Fruit fly (Drosophila melanogaster) whole organism, embryonic: ENCODE data around the gene CG12728.

Source experiments
- CG11504 ChIP-seq: fragments of 200-800 bp; sonication (Bioruptor generic); optimal IDR thresholded peaks from 3 replicates; lab custom pipeline; 2019; ENCODE audit warnings: missing biosample characterization, mild to moderate bottlenecking, missing genetic modification characterization, moderate library complexity
- CG12104 ChIP-seq: fragments of 200-800 bp; sonication (Bioruptor generic); optimal IDR thresholded peaks from 3 replicates; lab custom pipeline; 2016; ENCODE audit warnings: missing biosample characterization, missing genetic modification characterization
- CG14050 ChIP-seq: fragments of 200-800 bp; sonication (Bioruptor generic); IDR thresholded peaks from 3 replicates; pipeline ENCODE4 v1.3.6; 2022; ENCODE audit warnings: missing biosample characterization, missing genetic modification characterization
- CG14667 ChIP-seq: fragments of 200-800 bp; sonication (Bioruptor generic); IDR thresholded peaks from 2 replicates; pipeline ENCODE4 v1.3.6; 2022; ENCODE audit warnings: missing biosample characterization, missing genetic modification characterization
- CG15073 ChIP-seq: fragments of 200-800 bp; sonication (Bioruptor generic); optimal IDR thresholded peaks from 2 replicates; lab custom pipeline; 2016; ENCODE audit warnings: missing biosample characterization, missing genetic modification characterization
- CG16863 ChIP-seq: fragments of 200-800 bp; sonication (Bioruptor generic); optimal IDR thresholded peaks from 3 replicates; lab custom pipeline; 2016; ENCODE audit warnings: missing biosample characterization, missing genetic modification characterization
- CG17328 ChIP-seq: fragments of 200-800 bp; sonication (Bioruptor generic); IDR thresholded peaks from 2 replicates; pipeline ENCODE4 v1.3.6; 2022; ENCODE audit warnings: missing biosample characterization, missing genetic modification characterization
- CG30403 ChIP-seq: fragments of 200-800 bp; sonication (Bioruptor generic); optimal IDR thresholded peaks from 3 replicates; lab custom pipeline; 2016; ENCODE audit warnings: missing biosample characterization, missing genetic modification characterization
- CG4424 ChIP-seq: fragments of 200-800 bp; sonication (Bioruptor generic); optimal IDR thresholded peaks from 3 replicates; lab custom pipeline; 2016; ENCODE audit warnings: missing biosample characterization, missing genetic modification characterization
- CG4820 ChIP-seq: fragments of 200-800 bp; sonication (Bioruptor generic); optimal IDR thresholded peaks from 3 replicates; lab custom pipeline; 2016; ENCODE audit warnings: missing biosample characterization, missing genetic modification characterization
- CG6254 ChIP-seq: fragments of 200-800 bp; sonication (Bioruptor generic); optimal IDR thresholded peaks from 3 replicates; lab custom pipeline; 2017; ENCODE audit warnings: mild to moderate bottlenecking, missing biosample characterization, missing genetic modification reagents, missing genetic modification characterization
- CG6689 ChIP-seq: fragments of 200-800 bp; sonication (Bioruptor generic); IDR thresholded peaks from 2 replicates; pipeline ENCODE4 v1.3.6; 2022; ENCODE audit warnings: missing biosample characterization, missing genetic modification characterization
- CG7357 ChIP-seq: fragments of 200-800 bp; sonication (Bioruptor generic); IDR thresholded peaks from 3 replicates; pipeline ENCODE4 v1.3.6; 2022; ENCODE audit warnings: missing biosample characterization, missing genetic modification characterization
- CG7839 ChIP-seq: fragments of 200-800 bp; sonication (Bioruptor generic); optimal IDR thresholded peaks from 3 replicates; lab custom pipeline; 2018; ENCODE audit warnings: missing biosample characterization, mild to moderate bottlenecking, missing genetic modification characterization, moderate library complexity
- CG9609 ChIP-seq: fragments of 200-800 bp; sonication (Bioruptor generic); optimal IDR thresholded peaks from 3 replicates; lab custom pipeline; 2016; ENCODE audit warnings: missing biosample characterization, missing genetic modification characterization
- CoRest ChIP-seq: fragments of 200-800 bp; sonication (Bioruptor generic); optimal IDR thresholded peaks from 3 replicates; lab custom pipeline; 2018; ENCODE audit warnings: missing biosample characterization, mild to moderate bottlenecking, missing genetic modification characterization, moderate library complexity
- Dp ChIP-seq: fragments of 200-800 bp; sonication (Bioruptor generic); optimal IDR thresholded peaks from 2 replicates; lab custom pipeline; 2018; ENCODE audit warnings: missing biosample characterization, mild to moderate bottlenecking, missing genetic modification characterization, moderate library complexity
- Drgx ChIP-seq: fragments of 200-800 bp; sonication (Bioruptor generic); IDR thresholded peaks from 2 replicates; pipeline ENCODE4 v1.3.6; 2022; ENCODE audit warnings: missing biosample characterization, missing genetic modification characterization
- E2f2 ChIP-seq: fragments of 200-800 bp; sonication (Bioruptor generic); IDR thresholded peaks from 2 replicates; pipeline ENCODE4 v1.3.6; 2022; ENCODE audit warnings: missing biosample characterization, missing genetic modification characterization
- Gsc ChIP-seq: fragments of 200-800 bp; sonication (Bioruptor generic); IDR thresholded peaks from 2 replicates; pipeline ENCODE4 v1.3.6; 2022; ENCODE audit warnings: missing biosample characterization, missing genetic modification characterization
- H2.0 ChIP-seq: fragments of 200-800 bp; sonication (Bioruptor generic); IDR thresholded peaks from 2 replicates; pipeline ENCODE4 v1.3.6; 2022; ENCODE audit warnings: missing biosample characterization, missing genetic modification characterization
- HmgZ ChIP-seq: fragments of 200-800 bp; sonication (Bioruptor generic); optimal IDR thresholded peaks from 2 replicates; lab custom pipeline; 2018; ENCODE audit warnings: missing biosample characterization, mild to moderate bottlenecking, missing genetic modification characterization
- Hmr ChIP-seq: fragments of 200-800 bp; sonication (Bioruptor generic); optimal IDR thresholded peaks from 3 replicates; lab custom pipeline; 2017; ENCODE audit warnings: mild to moderate bottlenecking, missing biosample characterization, missing genetic modification reagents, missing genetic modification characterization
- Jarid2 ChIP-seq: fragments of 200-800 bp; sonication (Bioruptor generic); optimal IDR thresholded peaks from 3 replicates; lab custom pipeline; 2017; ENCODE audit warnings: mild to moderate bottlenecking, missing biosample characterization, missing genetic modification reagents, missing genetic modification characterization
- NfI ChIP-seq: fragments of 200-800 bp; sonication (Bioruptor generic); optimal IDR thresholded peaks from 3 replicates; lab custom pipeline; 2018; ENCODE audit warnings: missing biosample characterization, mild to moderate bottlenecking, missing genetic modification characterization, moderate library complexity
- Ptx1 ChIP-seq: fragments of 200-800 bp; sonication (Bioruptor generic); IDR thresholded peaks from 2 replicates; pipeline ENCODE4 v1.3.6; 2022; ENCODE audit warnings: missing biosample characterization, missing genetic modification characterization
- Sox102F ChIP-seq: fragments of 200-800 bp; sonication (Bioruptor generic); optimal IDR thresholded peaks from 2 replicates; lab custom pipeline; 2018; ENCODE audit warnings: missing biosample characterization, mild to moderate bottlenecking, missing genetic modification characterization, moderate library complexity
- Xbp1 ChIP-seq: fragments of 200-800 bp; sonication (Bioruptor generic); optimal IDR thresholded peaks from 3 replicates; lab custom pipeline; 2016; ENCODE audit warnings: missing biosample characterization, mild to moderate bottlenecking, missing genetic modification characterization
- abd-A ChIP-seq: fragments of 200-800 bp; sonication (Bioruptor generic); optimal IDR thresholded peaks from 3 replicates; lab custom pipeline; 2019; ENCODE audit warnings: missing biosample characterization, mild to moderate bottlenecking, missing genetic modification characterization, moderate library complexity
- caup ChIP-seq: fragments of 200-800 bp; sonication (Bioruptor generic); optimal IDR thresholded peaks from 3 replicates; lab custom pipeline; 2017; ENCODE audit warnings: missing biosample characterization, mild to moderate bottlenecking, missing genetic modification characterization, moderate library complexity; ENCODE audit not compliant: severe bottlenecking
- croc ChIP-seq: fragments of 200-800 bp; sonication (Bioruptor generic); conservative IDR thresholded peaks from 3 replicates; pipeline ENCODE4 v1.3.6; 2022; ENCODE audit warnings: missing biosample characterization, missing genetic modification characterization
- dmrt99B ChIP-seq: fragments of 200-800 bp; sonication (Bioruptor generic); optimal IDR thresholded peaks from 2 replicates; lab custom pipeline; 2018; ENCODE audit warnings: missing biosample characterization, mild to moderate bottlenecking, missing genetic modification characterization, moderate library complexity
- dysf ChIP-seq: fragments of 200-800 bp; sonication (Bioruptor generic); IDR thresholded peaks from 3 replicates; pipeline ENCODE4 v1.3.6; 2022; ENCODE audit warnings: missing biosample characterization, missing genetic modification characterization
- esg ChIP-seq: fragments of 200-800 bp; sonication (Bioruptor generic); conservative IDR thresholded peaks from 2 replicates; pipeline ENCODE4 v1.3.6; 2022; ENCODE audit warnings: missing biosample characterization, missing genetic modification characterization
- fd64A ChIP-seq: fragments of 200-800 bp; sonication (Bioruptor generic); optimal IDR thresholded peaks from 3 replicates; lab custom pipeline; 2018; ENCODE audit warnings: missing biosample characterization, mild to moderate bottlenecking, missing genetic modification characterization
- gem ChIP-seq: fragments of 200-800 bp; sonication (Bioruptor generic); optimal IDR thresholded peaks from 2 replicates; lab custom pipeline; 2019; ENCODE audit warnings: missing biosample characterization, mild to moderate bottlenecking, missing genetic modification characterization, moderate library complexity
- gsb-n ChIP-seq: fragments of 200-800 bp; sonication (Bioruptor generic); optimal IDR thresholded peaks from 3 replicates; lab custom pipeline; 2018; ENCODE audit warnings: missing biosample characterization, mild to moderate bottlenecking, missing genetic modification characterization
- ken ChIP-seq: fragments of 200-800 bp; sonication (Bioruptor generic); IDR thresholded peaks from 3 replicates; pipeline ENCODE4 v1.3.6; 2022; ENCODE audit warnings: missing biosample characterization, missing genetic modification characterization
- lola ChIP-seq, 3 experiments: fragments of >200 bp in 2 of 3; fragments of 200-800 bp in 1 of 3; sonication (Bioruptor generic) in 1 of 3; optimal IDR thresholded peaks; 2 replicates each; lab custom pipeline; 2017 to 2019; ENCODE audit warnings: missing biosample characterization in 3 of 3, missing genetic modification characterization in 3 of 3, mild to moderate bottlenecking in 1 of 3, moderate library complexity in 1 of 3
- lov ChIP-seq, 2 experiments: fragments of 200-800 bp in 1 of 2; fragments of >200 bp in 1 of 2; sonication (Bioruptor generic) in 1 of 2; IDR thresholded peaks in 1 of 2; optimal IDR thresholded peaks in 1 of 2; 2 replicates in 1 of 2; 3 replicates in 1 of 2; pipeline versions ENCODE4 v1.3.6 to Lab custom; 2017 to 2022; ENCODE audit warnings: missing biosample characterization in 1 of 2, missing genetic modification characterization in 1 of 2
- nerfin-1 ChIP-seq: fragments of 200-800 bp; sonication (Bioruptor generic); optimal IDR thresholded peaks from 3 replicates; lab custom pipeline; 2019; ENCODE audit warnings: missing biosample characterization, mild to moderate bottlenecking, missing genetic modification characterization, moderate library complexity
- nmo ChIP-seq: fragments of 200-800 bp; sonication (Bioruptor generic); optimal IDR thresholded peaks from 2 replicates; lab custom pipeline; 2018; ENCODE audit warnings: missing biosample characterization, mild to moderate bottlenecking, missing genetic modification characterization, moderate library complexity
- row ChIP-seq: fragments of 200-800 bp; sonication (Bioruptor generic); IDR thresholded peaks from 3 replicates; pipeline ENCODE4 v1.3.6; 2022; ENCODE audit warnings: missing biosample characterization, missing genetic modification characterization
- sens-2 ChIP-seq: fragments of 200-800 bp; sonication (Bioruptor generic); IDR thresholded peaks from 2 replicates; pipeline ENCODE4 v1.3.6; 2022; ENCODE audit warnings: missing biosample characterization, missing genetic modification characterization
- sim ChIP-seq: fragments of 200-800 bp; sonication (Bioruptor generic); IDR thresholded peaks from 2 replicates; pipeline ENCODE4 v1.3.6; 2022; ENCODE audit warnings: missing biosample characterization, missing genetic modification characterization
- sqz ChIP-seq: fragments of 200-800 bp; sonication (Bioruptor generic); optimal IDR thresholded peaks from 3 replicates; lab custom pipeline; 2018; ENCODE audit warnings: missing biosample characterization, mild to moderate bottlenecking, missing genetic modification characterization
- tin ChIP-seq: fragments of 200-800 bp; sonication (Bioruptor generic); optimal IDR thresholded peaks from 3 replicates; lab custom pipeline; 2016; ENCODE audit warnings: missing biosample characterization, missing genetic modification characterization
- vvl ChIP-seq: fragments of 200-800 bp; sonication (Bioruptor generic); IDR thresholded peaks from 2 replicates; pipeline ENCODE4 v1.3.6; 2022; ENCODE audit warnings: missing biosample characterization, missing genetic modification characterization
- wdn ChIP-seq: fragments of 200-800 bp; sonication (Bioruptor generic); IDR thresholded peaks from 2 replicates; pipeline ENCODE4 v1.3.6; 2022; ENCODE audit warnings: missing biosample characterization, missing genetic modification characterization

CG12728 gene

DNA sequence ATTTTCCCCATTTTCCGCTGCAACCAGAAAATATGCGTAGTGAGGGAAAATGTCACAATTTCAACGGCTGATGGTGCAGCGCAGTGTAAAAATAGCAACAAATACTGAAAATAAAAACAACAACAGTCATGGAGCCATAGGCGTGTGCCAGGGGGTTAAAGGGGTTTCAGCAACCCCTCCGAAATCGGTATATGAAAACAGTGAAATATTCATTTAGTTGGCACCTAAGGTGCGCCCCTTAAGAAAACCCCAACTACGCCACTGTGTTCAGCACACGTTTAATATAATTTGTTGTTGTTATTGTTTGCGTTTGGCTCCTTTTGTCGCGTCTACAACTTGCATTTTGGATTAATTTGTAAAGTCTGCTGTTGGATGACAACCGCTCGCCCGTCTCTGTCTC is 29.6 kb downstream of the CG12728 start (continued):
- TF ChIP-seq tin (GFP tag; lab: Kevin White, UChicago) (peak; percentile 24), CG15073 (GFP tag; lab: Kevin White, UChicago) (no peak), E2f2 (GFP tag; lab: Robert Waterston, UW) (peak; percentile 26; the same call in 1 of the 2 replicates), Hmr (GFP tag; lab: Kevin White, UChicago) (no peak), CG7839 (tag; lab: Kevin White, UChicago) (peak; percentile 19), Sox102F (peak; percentile 60), dysf (GFP tag; lab: Robert Waterston, UW) (peak; percentile 49), CG6254 (peak; percentile 21), CG14667 (GFP tag; lab: Robert Waterston, UW) (0 out of 2 replicates have a peak, but pooled peaks have one; percentile 45), gsb-n (tag; lab: Kevin White, UChicago) (peak; percentile 27), fd64A (GFP tag; lab: Kevin White, UChicago) (peak; percentile 64), CG4820 (GFP tag; lab: Kevin White, UChicago) (peak; percentile 71), esg (0 out of 2 replicates have a peak, but pooled peaks have one; percentile 14), row (GFP tag; lab: Robert Waterston, UW) (peak; percentile 50), CG17328 (GFP tag; lab: Robert Waterston, UW) (peak; percentile 60), lov (optimal IDR thresholded peaks at IDR 0.05; lab: Kevin White, UChicago) (no peak), lov (GFP tag; IDR thresholded peaks at IDR 0.05; lab: Robert Waterston, UW) (0 out of 3 replicates have a peak, but pooled peaks have one; percentile 67), Drgx (GFP tag; lab: Robert Waterston, UW) (peak; percentile 87), Xbp1 (GFP tag; lab: Kevin White, UChicago) (peak; percentile 55), CG9609 (GFP tag; lab: Kevin White, UChicago) (peak; percentile 9), CG4424 (GFP tag; lab: Kevin White, UChicago) (peak; percentile 51), Ptx1 (GFP tag; lab: Robert Waterston, UW) (peak; percentile 48), Dp (GFP tag; lab: Kevin White, UChicago) (no peak), vvl (GFP tag; lab: Robert Waterston, UW) (peak; percentile 80), NfI (GFP tag; lab: Kevin White, UChicago) (peak; percentile 19), Jarid2 (GFP tag; lab: Kevin White, UChicago) (peak; percentile 3), nmo (peak; percentile 32), CG11504 (tag; lab: Kevin White, UChicago) (peak; percentile 37), CG14050 (peak; percentile 19; the same call in 1 of the 3 replicates), croc (peak; percentile 51; the same call in 2 of the 3 replicates), CG6689 (GFP tag; lab: Robert Waterston, UW) (peak; percentile 41; the same call in 1 of the 2 replicates), CoRest (tag; lab: Kevin White, UChicago) (peak; percentile 10), sens-2 (GFP tag; lab: Robert Waterston, UW) (peak; percentile 54), HmgZ (tag; lab: Kevin White, UChicago) (no peak), CG16863 (GFP tag; lab: Kevin White, UChicago) (peak; percentile 49), H2.0 (GFP tag; lab: Robert Waterston, UW) (peak; percentile 28; the same call in 1 of the 2 replicates), wdn (no peak), dmrt99B (tag; lab: Kevin White, UChicago) (peak; percentile 40), nerfin-1 (peak; percentile 18), ken (peak; percentile 77), gem (peak; percentile 57), Gsc (GFP tag; lab: Robert Waterston, UW) (peak; percentile 40; the same call in 1 of the 2 replicates), lola (GFP tag; optimal IDR thresholded peaks at IDR 0.05; lab: Kevin White, UChicago) (peak in 1 of 3 experiments; percentile 10), caup (GFP tag; lab: Kevin White, UChicago) (no peak), CG12104 (GFP tag; lab: Kevin White, UChicago) (no peak), CG7357 (0 out of 3 replicates have a peak, but pooled peaks have one; percentile 20), sim (GFP tag; lab: Robert Waterston, UW) (0 out of 2 replicates have a peak, but pooled peaks have one; percentile 24), sqz (GFP tag; lab: Kevin White, UChicago) (no peak), CG30403 (GFP tag; lab: Kevin White, UChicago) (peak; percentile 27), abd-A (no peak)
